Fruit fly (Drosophila melanogaster) whole organism, embryonic: ENCODE results near the gene CG13896.

Experiments used
- CG10462 ChIP-seq: fragments of 200-800 bp; sonication (Bioruptor generic); optimal IDR thresholded peaks from 2 replicates; lab custom pipeline; 2016; ENCODE audit warnings: missing biosample characterization, missing genetic modification characterization
- CG11093 ChIP-seq: fragments of 200-800 bp; sonication (Bioruptor generic); IDR thresholded peaks from 3 replicates; pipeline ENCODE4 v1.3.6; 2022; ENCODE audit warnings: missing biosample characterization, missing genetic modification characterization
- CG11696 ChIP-seq: fragments of 200-800 bp; sonication (Bioruptor generic); IDR thresholded peaks from 2 replicates; pipeline ENCODE4 v1.3.6; 2022; ENCODE audit warnings: missing biosample characterization, missing genetic modification characterization
- CG13624 ChIP-seq: fragments of 200-800 bp; sonication (Bioruptor generic); optimal IDR thresholded peaks from 2 replicates; lab custom pipeline; 2016; ENCODE audit warnings: missing biosample characterization, missing genetic modification characterization
- CG8765 ChIP-seq: fragments of 200-800 bp; sonication (Bioruptor generic); IDR thresholded peaks from 2 replicates; pipeline ENCODE4 v1.3.6; 2022; ENCODE audit warnings: missing biosample characterization, missing genetic modification characterization
- Hr78 ChIP-seq, 2 experiments: fragments of 200-800 bp in 1 of 2; fragments of >200 bp in 1 of 2; sonication (Bioruptor generic) in 1 of 2; optimal IDR thresholded peaks; 2 replicates each; lab custom pipeline; 2017 to 2019; ENCODE audit warnings: missing biosample characterization in 2 of 2, missing genetic modification characterization in 2 of 2, mild to moderate bottlenecking in 1 of 2, moderate library complexity in 1 of 2
- h ChIP-seq: fragments of >200 bp; optimal IDR thresholded peaks from 2 replicates; lab custom pipeline; 2017
- jumu ChIP-seq: fragments of 200-800 bp; sonication (Bioruptor generic); optimal IDR thresholded peaks from 3 replicates; lab custom pipeline; 2016; ENCODE audit warnings: missing biosample characterization, missing genetic modification characterization
- ken ChIP-seq: fragments of 200-800 bp; sonication (Bioruptor generic); IDR thresholded peaks from 3 replicates; pipeline ENCODE4 v1.3.6; 2022; ENCODE audit warnings: missing biosample characterization, missing genetic modification characterization
- onecut ChIP-seq: fragments of 200-800 bp; sonication (Bioruptor generic); IDR thresholded peaks from 2 replicates; pipeline ENCODE4 v1.3.6; 2022; ENCODE audit warnings: missing biosample characterization, missing genetic modification characterization
- psq ChIP-seq: fragments of 200-800 bp; sonication (Bioruptor generic); optimal IDR thresholded peaks from 2 replicates; lab custom pipeline; 2017; ENCODE audit warnings: missing biosample characterization, missing genetic modification characterization
- tx ChIP-seq: fragments of 200-800 bp; sonication (Bioruptor generic); optimal IDR thresholded peaks from 2 replicates; lab custom pipeline; 2016; ENCODE audit warnings: missing biosample characterization, missing genetic modification characterization

DNA sequence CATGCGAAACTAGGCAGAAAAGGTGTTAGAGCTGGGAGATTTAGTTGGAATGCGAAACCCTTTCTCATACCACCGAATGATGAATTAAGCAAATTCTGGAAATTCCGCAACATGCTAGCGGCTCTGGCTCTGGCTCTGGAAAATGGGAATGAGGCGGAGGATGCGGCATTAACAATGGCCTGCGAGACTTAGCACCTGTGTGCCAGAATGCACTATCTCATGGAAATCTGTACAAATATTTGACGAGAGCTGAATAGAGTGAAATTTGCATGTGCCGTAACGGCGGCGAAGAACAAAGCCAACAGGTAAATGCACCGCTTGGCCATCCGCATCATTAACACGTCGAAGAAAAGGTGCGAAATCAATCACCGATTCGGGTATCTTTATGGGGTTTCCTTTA lies 23.7 kb upstream of the CG13896 start:
- TF ChIP-seq psq (GFP tag; lab: Kevin White, UChicago) (no peak), CG11093 (GFP tag; lab: Robert Waterston, UW) (no peak), CG10462 (GFP tag; lab: Kevin White, UChicago) (no peak), CG8765 (no peak), onecut (GFP tag; lab: Robert Waterston, UW) (no peak), jumu (GFP tag; lab: Kevin White, UChicago) (no peak), CG13624 (GFP tag; lab: Kevin White, UChicago) (no peak), ken (GFP tag; lab: Robert Waterston, UW) (no peak), tx (GFP tag; lab: Kevin White, UChicago) (no peak), h (lab: Kevin White, UChicago) (no peak), Hr78 (GFP tag; optimal IDR thresholded peaks at IDR 0.05; lab: Kevin White, UChicago) (no peak), CG11696 (GFP tag; lab: Robert Waterston, UW) (no peak)
